Worm (Caenorhabditis elegans) whole organism, L3 larva: ENCODE data around the gene K07F5.7.
A peak's percentile ranks its signal among the peaks of the same experiment; 100 is the strongest.

ENCODE experiments used
- R02D3.7 ChIP-seq: fragments of 150-350 bp; optimal IDR thresholded peaks from 2 replicates; lab custom pipeline; 2014; ENCODE audit warnings: missing biosample characterization, missing genetic modification characterization
- aly-2 ChIP-seq: fragments of 150-350 bp; optimal IDR thresholded peaks from 2 replicates; lab custom pipeline; 2014; ENCODE audit warnings: missing biosample characterization, missing genetic modification characterization
- ama-1 ChIP-seq: fragments of 150-350 bp; optimal IDR thresholded peaks from 2 replicates; lab custom pipeline; 2018
- ceh-16 ChIP-seq: sonication (generic microtip); optimal IDR thresholded peaks from 2 replicates; lab custom pipeline; 2017; ENCODE audit warnings: missing biosample characterization, missing genetic modification characterization
- ceh-28 ChIP-seq: fragments of 150-350 bp; optimal IDR thresholded peaks from 2 replicates; lab custom pipeline; 2014; ENCODE audit warnings: missing biosample characterization, missing genetic modification reagents, missing genetic modification characterization
- ceh-9 ChIP-seq: sonication (generic microtip); optimal IDR thresholded peaks from 2 replicates; lab custom pipeline; 2018; ENCODE audit warnings: missing biosample characterization, missing genetic modification characterization
- daf-12 ChIP-seq: fragments of 150-350 bp; optimal IDR thresholded peaks from 2 replicates; lab custom pipeline; 2014; ENCODE audit warnings: missing biosample characterization, missing genetic modification reagents, missing genetic modification characterization
- egl-27 ChIP-seq: sonication (generic microtip); optimal IDR thresholded peaks from 4 replicates; lab custom pipeline; 2017; ENCODE audit warnings: missing biosample characterization, missing genetic modification reagents, missing genetic modification characterization
- egl-5 ChIP-seq: fragments of 150-350 bp; optimal IDR thresholded peaks from 2 replicates; lab custom pipeline; 2017; ENCODE audit warnings: missing biosample characterization, missing genetic modification reagents, missing genetic modification characterization, inconsistent platforms
- elt-1 ChIP-seq: fragments of 150-350 bp; optimal IDR thresholded peaks from 2 replicates; lab custom pipeline; 2014; ENCODE audit warnings: missing biosample characterization, missing genetic modification characterization
- elt-2 ChIP-seq: sonication (generic microtip); optimal IDR thresholded peaks from 2 replicates; lab custom pipeline; 2016; ENCODE audit warnings: missing genetic modification reagents, mild to moderate bottlenecking, missing genetic modification characterization, missing compliant biosample characterization
- elt-3 ChIP-seq, 3 experiments: fragments of 150-350 bp in 1 of 3; sonication (generic microtip) in 2 of 3; optimal IDR thresholded peaks; 2 replicates in 2 of 3; 4 replicates in 1 of 3; lab custom pipeline; 2014 to 2017; ENCODE audit warnings: missing biosample characterization in 3 of 3, missing genetic modification characterization in 3 of 3
- eor-1 ChIP-seq, 2 experiments: fragments of 150-350 bp; optimal IDR thresholded peaks; 2 replicates each; lab custom pipeline; 2014 to 2018; ENCODE audit warnings: missing biosample characterization in 2 of 2, missing genetic modification characterization in 2 of 2
- fkh-10 ChIP-seq: sonication (generic microtip); optimal IDR thresholded peaks from 2 replicates; lab custom pipeline; 2017; ENCODE audit warnings: missing biosample characterization, missing genetic modification reagents, missing genetic modification characterization
- fos-1 ChIP-seq: fragments of 150-350 bp; optimal IDR thresholded peaks from 2 replicates; lab custom pipeline; 2014; ENCODE audit warnings: missing biosample characterization, missing genetic modification characterization
- jun-1 ChIP-seq: fragments of 150-350 bp; optimal IDR thresholded peaks from 2 replicates; lab custom pipeline; 2014; ENCODE audit warnings: missing biosample characterization, missing genetic modification reagents, missing genetic modification characterization
- lin-15B ChIP-seq: fragments of 150-350 bp; optimal IDR thresholded peaks from 2 replicates; lab custom pipeline; 2014; ENCODE audit warnings: missing biosample characterization, missing genetic modification characterization
- lin-39 ChIP-seq: fragments of 150-350 bp; optimal IDR thresholded peaks from 2 replicates; lab custom pipeline; 2018; ENCODE audit warnings: missing biosample characterization, missing genetic modification reagents, missing genetic modification characterization
- lsy-12 ChIP-seq: sonication (generic microtip); optimal IDR thresholded peaks from 2 replicates; lab custom pipeline; 2016; ENCODE audit warnings: mild to moderate bottlenecking, missing genetic modification characterization, missing compliant biosample characterization
- mdl-1 ChIP-seq: fragments of 150-350 bp; optimal IDR thresholded peaks from 2 replicates; lab custom pipeline; 2014; ENCODE audit warnings: missing biosample characterization, missing genetic modification characterization
- mml-1 ChIP-seq: fragments of 150-350 bp; sonication (generic microtip); optimal IDR thresholded peaks from 3 replicates; lab custom pipeline; 2014; ENCODE audit warnings: missing biosample characterization, missing genetic modification characterization
- nhr-23 ChIP-seq: fragments of 150-350 bp; optimal IDR thresholded peaks from 2 replicates; lab custom pipeline; 2014; ENCODE audit warnings: missing biosample characterization, missing genetic modification reagents, missing genetic modification characterization
- nhr-25 ChIP-seq: sonication (generic microtip); optimal IDR thresholded peaks from 2 replicates; lab custom pipeline; 2017; ENCODE audit warnings: missing biosample characterization, missing genetic modification characterization
- nhr-43 ChIP-seq: sonication (generic microtip); optimal IDR thresholded peaks from 2 replicates; lab custom pipeline; 2016; ENCODE audit warnings: mild to moderate bottlenecking, missing genetic modification characterization, missing compliant biosample characterization; ENCODE audit not compliant: poor library complexity, severe bottlenecking
- nhr-76 ChIP-seq: fragments of 150-350 bp; sonication (generic microtip); optimal IDR thresholded peaks from 5 replicates; lab custom pipeline; 2014; ENCODE audit warnings: missing biosample characterization, missing genetic modification characterization
- nhr-77 ChIP-seq: fragments of 150-350 bp; optimal IDR thresholded peaks from 2 replicates; lab custom pipeline; 2014; ENCODE audit warnings: missing biosample characterization, missing genetic modification characterization
- pha-4 ChIP-seq: fragments of 150-350 bp; optimal IDR thresholded peaks from 2 replicates; lab custom pipeline; 2014; ENCODE audit warnings: missing biosample characterization, missing genetic modification reagents, missing genetic modification characterization
- pqm-1 ChIP-seq: fragments of 150-350 bp; optimal IDR thresholded peaks from 2 replicates; lab custom pipeline; 2017; ENCODE audit warnings: missing biosample characterization, missing genetic modification characterization, inconsistent platforms
- skn-1 ChIP-seq: fragments of 150-350 bp; optimal IDR thresholded peaks from 2 replicates; lab custom pipeline; 2014; ENCODE audit warnings: missing biosample characterization, missing genetic modification characterization
- snpc-4 ChIP-seq: fragments of 150-350 bp; optimal IDR thresholded peaks from 2 replicates; lab custom pipeline; 2014; ENCODE audit warnings: missing biosample characterization, missing genetic modification characterization
- tbx-2 ChIP-seq: sonication (generic microtip); optimal IDR thresholded peaks from 2 replicates; lab custom pipeline; 2016; ENCODE audit warnings: mild to moderate bottlenecking, missing genetic modification characterization, missing compliant biosample characterization
- zag-1 ChIP-seq: fragments of 150-350 bp; optimal IDR thresholded peaks from 2 replicates; lab custom pipeline; 2014; ENCODE audit warnings: missing biosample characterization, missing genetic modification characterization

Gene K07F5.7

DNA sequence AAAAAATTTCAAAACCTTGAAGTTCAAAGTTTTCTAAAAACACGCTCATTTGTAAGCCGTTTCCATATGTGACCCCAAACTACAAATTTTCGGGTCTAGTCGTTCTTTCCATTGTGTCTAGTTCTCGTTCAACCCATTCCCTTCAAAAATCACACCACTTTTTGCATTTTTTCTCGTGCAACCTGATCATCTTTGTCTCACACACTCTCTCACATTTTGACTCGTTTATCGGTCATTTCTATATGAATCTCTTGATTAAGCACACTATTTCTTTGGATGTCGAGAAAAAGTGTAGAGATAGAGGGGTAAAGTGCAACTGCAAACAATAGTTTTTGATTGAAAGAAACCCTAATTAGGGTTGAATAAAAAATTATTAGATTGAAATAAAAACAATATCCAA lies 44.4 kb downstream of the K07F5.7 start (continued):
- TF ChIP-seq daf-12 (tag; lab: Kevin White, UChicago) (no peak), lsy-12 (tag; lab: Kevin White, UChicago) (peak; percentile 35), nhr-43 (tag; lab: Kevin White, UChicago) (peak; percentile 64), snpc-4 (tag; lab: Kevin White, UChicago) (peak; percentile 52), pha-4 (tag; lab: Kevin White, UChicago) (peak; percentile 76), egl-27 (peak; percentile 23)
- TF ChIP-seq, all 47 proteins: peak for 14

DNA sequence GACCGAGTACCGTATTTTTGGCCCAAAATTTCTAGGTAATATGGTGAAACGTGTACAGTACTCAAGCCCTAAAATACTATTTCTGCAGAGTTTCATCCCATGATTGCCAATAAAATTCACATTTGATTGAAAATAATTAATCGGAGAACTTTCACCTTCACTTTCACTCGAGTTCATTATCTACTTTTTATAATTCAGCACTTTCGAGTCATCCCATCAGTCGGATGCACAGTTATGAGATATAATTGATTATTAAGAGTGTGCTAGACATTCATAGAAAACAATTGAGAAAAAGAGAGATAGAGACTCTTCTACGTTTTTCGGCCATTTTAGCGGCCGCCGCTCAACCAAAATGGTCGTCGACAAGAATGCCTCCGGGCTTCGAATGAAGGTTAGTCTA lies 45.3 kb downstream of the K07F5.7 start, which contains the start of gene fat-3:
Gene fat-3 (plus strand): TSS at position 313 of the 400 bp plus-strand sequence.
- TF ChIP-seq nhr-77 (no peak), ceh-28 (tag; lab: Kevin White, UChicago) (peak; percentile 46), nhr-43 (tag; lab: Kevin White, UChicago) (peak; percentile 15), mml-1 (tag; lab: Kevin White, UChicago) (no peak), tbx-2 (tag; lab: Kevin White, UChicago) (no peak), pqm-1 (tag; lab: Kevin White, UChicago) (peak; percentile 63), skn-1 (tag; lab: Kevin White, UChicago) (peak; percentile 9), elt-2 (tag; lab: Kevin White, UChicago) (peak; percentile 78), nhr-23 (tag; lab: Kevin White, UChicago) (no peak), lin-15B (no peak), elt-1 (tag; lab: Kevin White, UChicago) (no peak), pha-4 (tag; lab: Kevin White, UChicago) (peak; percentile 19)

DNA sequence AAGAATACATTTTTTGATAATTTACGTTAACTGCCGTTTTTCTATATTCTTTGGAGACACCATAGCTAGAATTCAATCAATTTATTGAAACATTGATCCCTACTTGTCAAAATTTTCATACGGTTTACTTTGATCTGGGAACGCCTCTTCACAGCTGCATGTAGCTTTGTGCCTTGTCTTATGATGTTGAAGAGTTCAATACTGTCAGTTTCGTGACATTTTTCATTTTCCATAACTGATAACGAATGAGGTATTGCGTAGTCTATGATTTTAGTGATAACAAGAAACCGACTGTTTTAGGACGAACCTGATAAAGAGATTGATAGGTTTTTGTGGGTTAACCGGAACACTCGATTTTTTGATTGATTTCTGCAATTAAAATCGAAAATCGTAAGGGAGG lies 46.6 kb downstream of the K07F5.7 start:
- TF ChIP-seq pqm-1 (tag; lab: Kevin White, UChicago) (peak; percentile 99), pha-4 (tag; lab: Kevin White, UChicago) (peak; percentile 66), elt-3 (tag; optimal IDR thresholded peaks at IDR 0.05; lab: Kevin White, UChicago) (no peak), jun-1 (tag; lab: Kevin White, UChicago) (peak; percentile 82), zag-1 (tag; lab: Kevin White, UChicago) (no peak), nhr-76 (tag; lab: Kevin White, UChicago) (no peak), ceh-9 (tag; lab: Kevin White, UChicago) (no peak), elt-2 (tag; lab: Kevin White, UChicago) (peak; percentile 98), nhr-25 (tag; lab: Kevin White, UChicago) (no peak), ama-1 (lab: Kevin White, UChicago) (peak; percentile 56), egl-5 (tag; lab: Kevin White, UChicago) (no peak), nhr-77 (no peak)

DNA sequence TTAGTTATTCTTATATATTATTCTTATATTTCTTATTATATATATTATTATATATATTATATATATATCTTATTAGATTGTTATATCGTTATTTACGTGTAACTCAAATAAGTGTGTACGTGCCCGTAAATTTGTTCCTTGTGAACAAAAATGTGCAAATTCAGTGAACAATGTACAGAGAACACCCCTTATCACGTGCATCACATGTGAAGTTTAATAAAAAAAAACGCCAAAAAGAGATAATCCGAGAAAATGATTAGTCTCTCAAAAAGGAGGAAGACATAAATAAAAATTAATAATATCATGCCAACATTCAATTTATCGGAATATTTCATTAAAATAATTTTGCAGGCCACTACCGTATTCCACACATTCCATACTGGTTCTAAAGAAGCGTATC lies 48.3 kb downstream of the K07F5.7 start:
- no peak for TF ChIP-seq egl-27
- TF ChIP-seq jun-1 (tag; lab: Kevin White, UChicago), result no peak
- peak; percentile 32 for TF ChIP-seq pqm-1 (tag; lab: Kevin White, UChicago)
- no peak for TF ChIP-seq fos-1 (tag; lab: Kevin White, UChicago)
- TF ChIP-seq ceh-16 (tag; lab: Kevin White, UChicago), result no peak
- no peak for TF ChIP-seq R02D3.7 (tag; lab: Kevin White, UChicago)
- TF ChIP-seq lin-39 (tag; lab: Kevin White, UChicago), result no peak
- TF ChIP-seq eor-1 (tag; optimal IDR thresholded peaks at IDR 0.05; lab: Kevin White, UChicago), result no peak
- TF ChIP-seq mdl-1, result no peak
- TF ChIP-seq aly-2 (tag; lab: Kevin White, UChicago), result no peak
- no peak for TF ChIP-seq snpc-4 (tag; lab: Kevin White, UChicago)
- TF ChIP-seq elt-2 (tag; lab: Kevin White, UChicago), result peak; percentile 72
- no peak for TF ChIP-seq skn-1 (tag; lab: Kevin White, UChicago)
- TF ChIP-seq pha-4 (tag; lab: Kevin White, UChicago), result peak; percentile 61
- no peak for TF ChIP-seq fkh-10 (GFP tag; lab: Kevin White, UChicago)

DNA sequence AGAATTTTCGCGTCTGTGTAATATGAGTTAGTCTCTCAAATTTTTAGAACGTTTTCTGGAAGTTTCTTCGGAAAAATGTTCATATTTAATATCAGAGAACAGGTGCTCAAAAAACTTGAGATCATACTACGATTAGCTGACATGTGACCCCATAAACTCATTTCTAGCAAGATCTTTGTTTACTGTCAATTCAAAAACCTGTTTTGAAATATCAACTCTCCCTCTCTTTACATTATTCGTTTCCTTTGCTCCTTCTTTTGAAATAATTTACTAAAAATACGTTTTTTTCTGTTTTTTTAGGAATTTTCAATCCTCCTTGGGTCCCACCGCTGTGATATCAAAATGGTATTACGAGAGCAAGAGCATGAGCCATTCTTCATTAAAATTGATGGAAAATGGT lies 48.8 kb downstream of the K07F5.7 start, which contains the start of gene fat-4:
Gene fat-4 (plus strand): TSS at position 301 of the 400 bp plus-strand sequence.
- TF ChIP-seq eor-1 (tag; optimal IDR thresholded peaks at IDR 0.05; lab: Kevin White, UChicago), result no peak
- no peak for TF ChIP-seq egl-5 (tag; lab: Kevin White, UChicago)
- TF ChIP-seq elt-2 (tag; lab: Kevin White, UChicago), result no peak
